Fruit fly (Drosophila melanogaster) whole organism, pupa: ENCODE results near the gene mura.

ENCODE experiments used
- CG12605 ChIP-seq: fragments of 200-800 bp; sonication (Bioruptor generic); IDR thresholded peaks from 2 replicates; pipeline ENCODE4 v1.3.6; 2022; ENCODE audit warnings: missing biosample characterization, missing genetic modification characterization
- CG15710 ChIP-seq: fragments of 200-800 bp; sonication (Bioruptor generic); optimal IDR thresholded peaks from 2 replicates; lab custom pipeline; 2018; ENCODE audit warnings: missing biosample characterization, mild to moderate bottlenecking, missing genetic modification characterization, moderate library complexity
- CG8159 ChIP-seq: fragments of 200-800 bp; sonication (Bioruptor generic); optimal IDR thresholded peaks from 3 replicates; lab custom pipeline; 2018; ENCODE audit warnings: missing biosample characterization, mild to moderate bottlenecking, missing genetic modification characterization, moderate library complexity
- CG8301 ChIP-seq: fragments of 200-800 bp; sonication (Bioruptor generic); optimal IDR thresholded peaks from 2 replicates; lab custom pipeline; 2018; ENCODE audit warnings: missing biosample characterization, mild to moderate bottlenecking, missing genetic modification characterization
- D1 ChIP-seq: fragments of 200-800 bp; sonication (Bioruptor generic); optimal IDR thresholded peaks from 2 replicates; lab custom pipeline; 2018; ENCODE audit warnings: missing biosample characterization, mild to moderate bottlenecking, missing genetic modification characterization, moderate library complexity
- EcR ChIP-seq: fragments of 200-800 bp; sonication (Bioruptor generic); optimal IDR thresholded peaks from 3 replicates; lab custom pipeline; 2019; ENCODE audit warnings: missing biosample characterization, missing genetic modification characterization, mild to moderate bottlenecking, moderate library complexity, missing genetic modification reagents
- Ets98B ChIP-seq: fragments of 200-800 bp; sonication (Bioruptor generic); IDR thresholded peaks from 2 replicates; pipeline ENCODE4 v1.3.6; 2022; ENCODE audit warnings: missing biosample characterization, missing genetic modification characterization
- Pif1A ChIP-seq: fragments of 200-800 bp; sonication (Bioruptor generic); optimal IDR thresholded peaks from 3 replicates; lab custom pipeline; 2016; ENCODE audit warnings: missing biosample characterization, missing genetic modification characterization
- Snoo ChIP-seq: fragments of 200-800 bp; sonication (Bioruptor generic); optimal IDR thresholded peaks from 3 replicates; lab custom pipeline; 2017; ENCODE audit warnings: missing biosample characterization, mild to moderate bottlenecking, missing genetic modification characterization, inconsistent platforms

DNA sequence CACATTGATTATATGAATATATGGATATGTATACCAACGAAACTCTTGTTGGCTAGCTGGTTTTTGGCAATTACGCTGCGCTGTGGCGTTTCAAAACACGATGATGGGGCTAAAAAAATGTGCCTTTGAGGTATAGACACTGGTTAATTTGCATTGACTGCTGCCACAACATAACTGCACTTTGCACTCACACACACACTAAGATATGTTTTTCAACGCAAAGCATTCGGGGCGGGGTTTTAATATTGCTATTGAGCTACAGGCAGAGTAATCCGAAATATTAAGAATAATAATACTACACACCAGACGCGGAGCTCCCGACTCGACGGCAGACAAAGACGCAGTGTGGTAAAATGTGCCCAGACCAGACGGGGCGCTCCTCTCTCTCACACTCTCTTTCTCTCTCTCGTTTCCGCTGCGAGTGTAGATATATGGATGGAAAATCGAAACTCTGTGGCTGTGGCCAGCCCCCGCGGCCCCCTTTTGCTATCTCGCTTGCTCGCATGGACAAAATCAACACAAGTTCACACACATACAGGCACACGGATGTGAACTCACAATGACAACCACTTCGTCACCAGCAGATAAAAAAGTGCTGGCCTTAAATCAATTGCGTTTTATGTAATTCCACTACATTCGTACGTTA is 470 bp downstream of the mura start:
- no peak for TF ChIP-seq CG12605 (GFP tag; lab: Robert Waterston, UW)
- TF ChIP-seq D1 (tag; lab: Kevin White, UChicago) = no peak
- no peak for TF ChIP-seq CG15710
- no peak for TF ChIP-seq Pif1A (GFP tag; lab: Kevin White, UChicago)
- TF ChIP-seq CG8159 (tag; lab: Kevin White, UChicago) = no peak
- TF ChIP-seq Snoo (tag; lab: Kevin White, UChicago) = peak; percentile 57
- no peak for TF ChIP-seq Ets98B (GFP tag; lab: Robert Waterston, UW)
- TF ChIP-seq CG8301 (tag; lab: Kevin White, UChicago) = peak; percentile 1
- TF ChIP-seq EcR (GFP tag; lab: Kevin White, UChicago) = peak; percentile 97
